Worm (Caenorhabditis elegans) whole organism, L1 larva: ENCODE measurements around the gene C52D10.3.

Experiments
- efl-3 ChIP-seq: fragments of 200-800 bp; sonication (Bioruptor generic); optimal IDR thresholded peaks from 2 replicates; lab custom pipeline; 2018; ENCODE audit warnings: mild to moderate bottlenecking, missing genetic modification characterization, missing compliant biosample characterization
- elt-2 ChIP-seq: sonication (generic microtip); optimal IDR thresholded peaks from 2 replicates; lab custom pipeline; 2016; ENCODE audit warnings: missing genetic modification characterization, mild to moderate bottlenecking, inconsistent platforms, missing compliant biosample characterization, missing genetic modification reagents
- lin-15B ChIP-seq: fragments of 150-350 bp; sonication (generic microtip); optimal IDR thresholded peaks from 3 replicates; lab custom pipeline; 2014; ENCODE audit warnings: missing biosample characterization, missing genetic modification characterization
- lin-39 ChIP-seq: fragments of 150-350 bp; optimal IDR thresholded peaks from 2 replicates; lab custom pipeline; 2014; ENCODE audit warnings: missing biosample characterization, missing genetic modification reagents, missing genetic modification characterization
- nhr-12 ChIP-seq: sonication (generic microtip); optimal IDR thresholded peaks from 2 replicates; lab custom pipeline; 2017; ENCODE audit warnings: missing biosample characterization, missing genetic modification characterization

DNA sequence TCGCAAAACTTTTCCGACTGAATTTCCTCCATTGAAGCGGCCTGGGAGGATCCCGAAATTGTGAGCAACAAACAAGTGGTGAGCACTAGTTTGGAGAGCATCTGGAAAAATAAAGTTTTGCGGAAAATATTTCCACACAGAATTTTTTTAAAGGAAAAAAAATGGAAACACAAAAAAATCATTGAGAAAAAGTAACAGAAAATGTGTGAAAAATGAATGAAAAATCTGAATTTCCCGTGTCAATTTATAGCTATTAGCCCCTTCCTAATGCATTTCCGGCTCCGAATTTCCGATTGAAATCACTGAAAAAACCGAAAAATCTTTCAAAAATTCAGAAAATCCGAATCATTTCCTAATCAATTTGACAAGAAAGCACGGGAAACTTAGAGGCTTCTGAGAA, 15.5 kb downstream of the C52D10.3 start, which contains the start of gene flp-17:
- TF ChIP-seq efl-3 = no peak
- no peak for TF ChIP-seq lin-39 (tag; lab: Kevin White, UChicago)
- no peak for TF ChIP-seq lin-15B (tag; lab: Kevin White, UChicago)
- no peak for TF ChIP-seq elt-2 (tag; lab: Kevin White, UChicago)
- TF ChIP-seq nhr-12 (tag; lab: Kevin White, UChicago) = no peak
